Worm (Caenorhabditis elegans) whole organism, L4 larva: ENCODE results near the gene F41E6.15.
A peak's percentile ranks its signal among the peaks of the same experiment; 100 is the strongest.

Experiments
- Y105C5A.15 ChIP-seq: fragments of 200-800 bp; sonication (Bioruptor generic); IDR thresholded peaks from 2 replicates; pipeline ENCODE4 v1.3.6; 2022; ENCODE audit warnings: missing genetic modification characterization, missing compliant biosample characterization
- aha-1 ChIP-seq: fragments of 150-350 bp; peaks from one replicate; lab custom pipeline; 2014; ENCODE audit warnings: missing biosample characterization, missing genetic modification characterization
- ceh-20 ChIP-seq: fragments of 200-800 bp; sonication (Bioruptor generic); IDR thresholded peaks from 2 replicates; pipeline ENCODE4 v1.3.6; 2022; ENCODE audit warnings: missing genetic modification reagents, missing genetic modification characterization, missing compliant biosample characterization
- ceh-28 ChIP-seq: fragments of 150-350 bp; optimal IDR thresholded peaks from 2 replicates; lab custom pipeline; 2014; ENCODE audit warnings: missing biosample characterization, missing genetic modification reagents, missing genetic modification characterization
- ceh-44 ChIP-seq: fragments of 200-800 bp; sonication (Bioruptor generic); IDR thresholded peaks from 2 replicates; pipeline ENCODE4 v1.3.6; 2022; ENCODE audit warnings: missing genetic modification reagents, missing genetic modification characterization, missing compliant biosample characterization
- ceh-62 ChIP-seq: sonication (generic microtip); optimal IDR thresholded peaks from 2 replicates; lab custom pipeline; 2017; ENCODE audit warnings: missing biosample characterization, missing genetic modification characterization
- ces-1 ChIP-seq: fragments of 150-350 bp; sonication (generic microtip); optimal IDR thresholded peaks from 4 replicates; lab custom pipeline; 2014; ENCODE audit warnings: missing biosample characterization, missing genetic modification reagents, missing genetic modification characterization
- ctbp-1 ChIP-seq: fragments of 200-800 bp; sonication (Bioruptor generic); IDR thresholded peaks from 2 replicates; pipeline ENCODE4 v1.3.6; 2022; ENCODE audit warnings: missing genetic modification reagents, missing genetic modification characterization, missing compliant biosample characterization
- daf-16 ChIP-seq, 3 experiments: sonication (generic microtip); optimal IDR thresholded peaks; 2 replicates each; lab custom pipeline; 2016 to 2017; ENCODE audit warnings: missing genetic modification characterization in 3 of 3, missing genetic modification reagents in 3 of 3, mild to moderate bottlenecking in 2 of 3, missing compliant biosample characterization in 2 of 3, missing biosample characterization in 1 of 3, moderate library complexity in 1 of 3
- dmd-6 ChIP-seq: fragments of 200-800 bp; sonication (Bioruptor generic); IDR thresholded peaks from 2 replicates; pipeline ENCODE4 v1.3.6; 2022; ENCODE audit warnings: missing genetic modification reagents, missing genetic modification characterization, missing compliant biosample characterization
- dve-1 ChIP-seq: sonication (generic microtip); optimal IDR thresholded peaks from 2 replicates; lab custom pipeline; 2017; ENCODE audit warnings: antibody characterized with exemption, mild to moderate bottlenecking, missing genetic modification characterization, missing compliant biosample characterization; ENCODE audit not compliant: insufficient read depth
- egl-43 ChIP-seq: fragments of 200-800 bp; sonication (Bioruptor generic); IDR thresholded peaks from 2 replicates; pipeline ENCODE4 v1.3.6; 2022; ENCODE audit warnings: missing genetic modification reagents, missing genetic modification characterization, missing compliant biosample characterization
- fos-1 ChIP-seq: fragments of 150-350 bp; optimal IDR thresholded peaks from 2 replicates; lab custom pipeline; 2014; ENCODE audit warnings: missing biosample characterization, missing genetic modification characterization
- hlh-11 ChIP-seq: fragments of 200-800 bp; sonication (Bioruptor generic); optimal IDR thresholded peaks from 2 replicates; lab custom pipeline; 2018; ENCODE audit warnings: mild to moderate bottlenecking, missing genetic modification characterization, missing compliant biosample characterization
- hlh-30 ChIP-seq: sonication (generic microtip); optimal IDR thresholded peaks from 2 replicates; lab custom pipeline; 2017; ENCODE audit warnings: antibody characterized with exemption, mild to moderate bottlenecking, missing genetic modification characterization, missing compliant biosample characterization; ENCODE audit not compliant: insufficient read depth
- lin-38 ChIP-seq: fragments of 200-800 bp; sonication (Bioruptor generic); IDR thresholded peaks from 2 replicates; pipeline ENCODE4 v1.3.6; 2022; ENCODE audit warnings: missing genetic modification reagents, missing genetic modification characterization, missing compliant biosample characterization
- lsy-2 ChIP-seq, 2 experiments: fragments of 150-350 bp in 1 of 2; sonication (generic microtip) in 1 of 2; optimal IDR thresholded peaks; 2 replicates each; lab custom pipeline; 2014 to 2017; ENCODE audit warnings: missing biosample characterization in 2 of 2, missing genetic modification characterization in 2 of 2
- madf-9 ChIP-seq: fragments of 200-800 bp; sonication (Bioruptor generic); conservative IDR thresholded peaks from 2 replicates; pipeline ENCODE4 v1.3.6; 2022; ENCODE audit warnings: missing genetic modification reagents, missing genetic modification characterization, missing compliant biosample characterization
- mdl-1 ChIP-seq, 2 experiments: fragments of 150-350 bp in 1 of 2; sonication (generic microtip) in 1 of 2; optimal IDR thresholded peaks; 2 replicates each; lab custom pipeline; 2014 to 2017; ENCODE audit warnings: missing biosample characterization in 2 of 2, missing genetic modification characterization in 2 of 2
- mep-1 ChIP-seq: fragments of 150-350 bp; sonication (generic microtip); optimal IDR thresholded peaks from 3 replicates; lab custom pipeline; 2014; ENCODE audit warnings: missing biosample characterization, missing genetic modification characterization
- mes-2 ChIP-seq: sonication (generic microtip); optimal IDR thresholded peaks from 2 replicates; lab custom pipeline; 2016; ENCODE audit warnings: missing genotype, mild to moderate bottlenecking, missing genetic modification characterization, missing compliant biosample characterization; ENCODE audit not compliant: poor library complexity, severe bottlenecking
- nhr-10 ChIP-seq: fragments of 150-350 bp; optimal IDR thresholded peaks from 2 replicates; lab custom pipeline; 2014; ENCODE audit warnings: missing biosample characterization, missing genetic modification characterization
- nhr-111 ChIP-seq: fragments of 200-800 bp; sonication (Bioruptor generic); optimal IDR thresholded peaks from 2 replicates; lab custom pipeline; 2018; ENCODE audit warnings: mild to moderate bottlenecking, missing genetic modification characterization, missing compliant biosample characterization
- nhr-25 ChIP-seq: sonication (generic microtip); optimal IDR thresholded peaks from 2 replicates; lab custom pipeline; 2017; ENCODE audit warnings: missing genetic modification characterization, mild to moderate bottlenecking, missing compliant biosample characterization, antibody characterized with exemption, moderate library complexity, borderline replicate concordance; ENCODE audit not compliant: insufficient read depth
- nhr-28 ChIP-seq: fragments of 150-350 bp; optimal IDR thresholded peaks from 2 replicates; lab custom pipeline; 2014; ENCODE audit warnings: missing biosample characterization, missing genetic modification characterization
- php-3 ChIP-seq: fragments of 200-800 bp; sonication (Bioruptor generic); IDR thresholded peaks from 2 replicates; pipeline ENCODE4 v1.3.6; 2022; ENCODE audit warnings: missing genetic modification reagents, missing genetic modification characterization, missing compliant biosample characterization
- sdz-12 ChIP-seq: fragments of 200-800 bp; sonication (Bioruptor generic); optimal IDR thresholded peaks from 2 replicates; lab custom pipeline; 2018; ENCODE audit warnings: mild to moderate bottlenecking, missing genetic modification characterization, missing compliant biosample characterization
- skn-1 ChIP-seq: fragments of 150-350 bp; optimal IDR thresholded peaks from 2 replicates; lab custom pipeline; 2014; ENCODE audit warnings: missing biosample characterization, missing genetic modification characterization
- snpc-1.2 ChIP-seq: fragments of 200-800 bp; sonication (Bioruptor generic); IDR thresholded peaks from 2 replicates; pipeline ENCODE4 v1.3.6; 2022; ENCODE audit warnings: missing genetic modification reagents, missing genetic modification characterization, missing compliant biosample characterization
- unc-130 ChIP-seq: sonication (generic microtip); optimal IDR thresholded peaks from 2 replicates; lab custom pipeline; 2016; ENCODE audit warnings: missing genetic modification reagents, missing genetic modification characterization, missing compliant biosample characterization
- unc-39 ChIP-seq: sonication (generic microtip); optimal IDR thresholded peaks from 2 replicates; lab custom pipeline; 2017; ENCODE audit warnings: missing biosample characterization, missing genetic modification characterization
- unc-62 ChIP-seq, 3 experiments: fragments of 150-350 bp in 1 of 3; sonication (generic microtip); optimal IDR thresholded peaks in 2 of 3; peaks in 1 of 3; 1 replicate in 1 of 3; 2 replicates in 2 of 3; lab custom pipeline; 2014 to 2017; ENCODE audit warnings: missing biosample characterization in 3 of 3, missing genetic modification characterization in 3 of 3, missing genetic modification reagents in 3 of 3, missing genotype in 1 of 3
- zip-11 ChIP-seq: fragments of 200-800 bp; sonication (Bioruptor generic); IDR thresholded peaks from 2 replicates; pipeline ENCODE4 v1.3.6; 2022; ENCODE audit warnings: missing genetic modification characterization, missing compliant biosample characterization
- ztf-7 ChIP-seq: fragments of 150-350 bp; optimal IDR thresholded peaks from 2 replicates; lab custom pipeline; 2014; ENCODE audit warnings: missing biosample characterization, missing genetic modification characterization

Gene F41E6.15

ce11 chrV:8609776-8610529, 7.4 kb upstream of the F41E6.15 start (continued):
- TF ChIP-seq lin-38 (GFP tag; lab: Robert Waterston, UW) = peak; percentile 15; the same call in 1 of the 2 replicates
- TF ChIP-seq nhr-10 = no peak
- peak; percentile 24; the same call in 1 of the 2 replicates for TF ChIP-seq egl-43 (GFP tag; lab: Robert Waterston, UW)
- TF ChIP-seq madf-9 (GFP tag; lab: Robert Waterston, UW) = no peak
- no peak for TF ChIP-seq skn-1 (tag; lab: Kevin White, UChicago)

DNA sequence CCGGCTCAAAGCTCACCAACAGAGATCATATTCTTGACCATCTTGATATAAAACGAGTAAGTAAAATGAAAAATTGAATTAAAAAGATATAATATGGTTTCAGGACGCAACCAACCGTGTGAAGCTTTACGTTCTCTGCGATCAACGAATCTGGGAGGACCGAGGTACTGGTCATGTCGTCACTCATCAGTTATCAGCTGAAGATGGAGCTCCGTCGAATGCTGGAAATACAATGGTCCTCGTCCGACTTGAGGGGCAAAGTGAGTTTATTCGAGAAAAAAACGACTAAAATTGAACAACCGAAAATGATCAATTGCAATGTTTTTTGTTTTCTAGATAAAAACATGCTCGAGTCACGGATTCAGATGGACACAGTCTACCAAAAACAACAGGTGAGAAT, 5.9 kb upstream of the F41E6.15 start:
- no peak for TF ChIP-seq zip-11
- peak; percentile 72 for TF ChIP-seq aha-1 (tag; lab: Kevin White, UChicago)

DNA sequence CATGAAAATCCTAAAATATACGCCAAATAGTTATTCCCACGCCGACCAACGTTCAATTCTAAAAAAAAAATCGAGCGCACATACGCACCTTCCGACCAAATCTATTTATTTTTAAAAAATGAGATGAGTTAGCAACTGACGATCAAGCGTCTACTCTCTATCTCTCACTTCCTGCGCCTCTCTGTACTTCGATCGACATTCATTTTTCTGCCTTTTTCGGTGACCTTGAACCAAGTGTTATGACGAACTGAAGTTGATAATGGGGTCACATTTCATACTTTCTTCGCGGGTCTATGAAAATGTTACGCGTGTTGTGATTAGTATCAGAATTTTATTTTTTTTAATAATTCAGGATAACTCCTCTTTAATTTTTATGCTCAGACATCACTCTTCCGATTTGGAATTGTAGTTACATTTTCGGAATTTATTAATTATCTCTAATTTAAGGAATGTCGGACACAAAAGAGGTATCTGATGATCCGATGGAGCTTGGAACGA, 4.9 kb upstream of the F41E6.15 start, which contains the start of gene smk-1:
TSS of gene smk-1 (plus strand) at position 448 of the 498 bp plus-strand sequence.
- TF ChIP-seq ceh-62 (tag; lab: Kevin White, UChicago) = no peak
- no peak for TF ChIP-seq ceh-44 (GFP tag; lab: Robert Waterston, UW)
- TF ChIP-seq hlh-30 (tag; lab: Kevin White, UChicago) = peak; percentile 63
- TF ChIP-seq unc-39 (tag; lab: Kevin White, UChicago) = no peak
- TF ChIP-seq ctbp-1 = no peak
- TF ChIP-seq dmd-6 = peak; percentile 37; the same call in 1 of the 2 replicates
- TF ChIP-seq ces-1 (GFP tag; lab: Kevin White, UChicago) = no peak
- TF ChIP-seq mep-1 (tag; lab: Kevin White, UChicago) = peak; percentile 28
- TF ChIP-seq dve-1 = peak; percentile 18
- no peak for TF ChIP-seq sdz-12
- no peak for TF ChIP-seq unc-130 (GFP tag; lab: Kevin White, UChicago)
- TF ChIP-seq mdl-1 (tag; optimal IDR thresholded peaks at IDR 0.05; lab: Kevin White, UChicago) = peak in 1 of 2 experiments; percentile 54
- peak; percentile 10 for TF ChIP-seq mes-2 (tag; lab: Kevin White, UChicago)
- no peak for TF ChIP-seq lin-38 (GFP tag; lab: Robert Waterston, UW)
- peak; percentile 59 for TF ChIP-seq nhr-28
- 0 out of 2 replicates have a peak, but pooled peaks have one; percentile 9 for TF ChIP-seq snpc-1.2 (GFP tag; lab: Robert Waterston, UW)
- TF ChIP-seq nhr-111 = no peak
- no peak for TF ChIP-seq ceh-28
- peak; percentile 36; the same call in 1 of the 2 replicates for TF ChIP-seq ceh-20 (GFP tag; lab: Robert Waterston, UW)
- TF ChIP-seq ztf-7 = no peak
- TF ChIP-seq unc-62 (GFP tag; optimal IDR thresholded peaks at IDR 0.05 in 1 of 2; lab: Kevin White, UChicago) = peak in 1 of 2 experiments; percentile 61
- no peak for TF ChIP-seq unc-62 (tag; optimal IDR thresholded peaks at IDR 0.05; lab: Kevin White, UChicago)
- no peak for TF ChIP-seq php-3 (GFP tag; lab: Robert Waterston, UW)
- TF ChIP-seq daf-16 (GFP tag; optimal IDR thresholded peaks at IDR 0.05; lab: Kevin White, UChicago) = no peak
- TF ChIP-seq daf-16 (tag; optimal IDR thresholded peaks at IDR 0.05; lab: Kevin White, UChicago) = peak; percentile 9
- TF ChIP-seq lsy-2 (tag; optimal IDR thresholded peaks at IDR 0.05; lab: Kevin White, UChicago) = peak in 1 of 2 experiments; percentile 50
- TF ChIP-seq Y105C5A.15 (GFP tag; lab: Robert Waterston, UW) = no peak
- no peak for TF ChIP-seq zip-11
- peak; percentile 89 for TF ChIP-seq nhr-25
- TF ChIP-seq hlh-11 (tag; lab: Kevin White, UChicago) = peak; percentile 49
- no peak for TF ChIP-seq fos-1 (tag; lab: Kevin White, UChicago)
- TF ChIP-seq madf-9 (GFP tag; lab: Robert Waterston, UW) = no peak
- TF ChIP-seq, all 104 proteins: peak for 14
